Fruit fly (Drosophila melanogaster) whole organism, prepupa: Measurements from ENCODE around the gene CG4483.

Experiments
- CG10631 ChIP-seq: fragments of 200-800 bp; sonication (Bioruptor generic); optimal IDR thresholded peaks from 2 replicates; lab custom pipeline; 2016; ENCODE audit warnings: missing biosample characterization, missing genetic modification characterization
- CG11902 ChIP-seq: fragments of 200-800 bp; sonication (Bioruptor generic); optimal IDR thresholded peaks from 3 replicates; lab custom pipeline; 2016; ENCODE audit warnings: missing biosample characterization, missing genetic modification characterization
- CG15336 ChIP-seq: fragments of 200-800 bp; sonication (Bioruptor generic); IDR thresholded peaks from 2 replicates; pipeline ENCODE4 v1.3.6; 2022; ENCODE audit warnings: missing biosample characterization, missing genetic modification characterization
- CG1621 ChIP-seq: fragments of 200-800 bp; sonication (Bioruptor generic); optimal IDR thresholded peaks from 3 replicates; lab custom pipeline; 2018; ENCODE audit warnings: missing biosample characterization, mild to moderate bottlenecking, missing genetic modification characterization
- CG3032 ChIP-seq: fragments of 200-800 bp; optimal IDR thresholded peaks from 2 replicates; lab custom pipeline; 2019; ENCODE audit warnings: missing biosample characterization, mild to moderate bottlenecking, missing genetic modification characterization, moderate library complexity
- CG32006 ChIP-seq: fragments of 200-800 bp; sonication (Bioruptor generic); optimal IDR thresholded peaks from 3 replicates; lab custom pipeline; 2017; ENCODE audit warnings: missing biosample characterization, mild to moderate bottlenecking, missing genetic modification characterization
- CG34406 ChIP-seq: fragments of 200-800 bp; sonication (Bioruptor generic); optimal IDR thresholded peaks from 3 replicates; lab custom pipeline; 2016; ENCODE audit warnings: missing biosample characterization, missing genetic modification characterization
- CG3919 ChIP-seq: fragments of 200-800 bp; sonication (Bioruptor generic); optimal IDR thresholded peaks from 3 replicates; lab custom pipeline; 2016; ENCODE audit warnings: missing biosample characterization, missing genetic modification characterization
- CG6276 ChIP-seq: fragments of 200-800 bp; sonication (Bioruptor generic); optimal IDR thresholded peaks from 2 replicates; lab custom pipeline; 2017; ENCODE audit warnings: missing biosample characterization, mild to moderate bottlenecking, missing genetic modification characterization
- CG6792 ChIP-seq: fragments of 200-800 bp; sonication (Bioruptor generic); optimal IDR thresholded peaks from 3 replicates; lab custom pipeline; 2016; ENCODE audit warnings: missing biosample characterization, missing genetic modification characterization
- CG6808 ChIP-seq: fragments of 200-800 bp; sonication (Bioruptor generic); optimal IDR thresholded peaks from 3 replicates; lab custom pipeline; 2017; ENCODE audit warnings: missing biosample characterization, missing genetic modification characterization, mild to moderate bottlenecking, moderate library complexity, missing genetic modification reagents
- CG6854 ChIP-seq: fragments of 200-800 bp; sonication (Bioruptor generic); optimal IDR thresholded peaks from 2 replicates; lab custom pipeline; 2017; ENCODE audit warnings: missing biosample characterization, mild to moderate bottlenecking, missing genetic modification characterization
- CG7368 ChIP-seq: fragments of 200-800 bp; sonication (Bioruptor generic); optimal IDR thresholded peaks from 3 replicates; lab custom pipeline; 2016; ENCODE audit warnings: missing biosample characterization, missing genetic modification characterization
- CG8119 ChIP-seq: fragments of 200-800 bp; sonication (Bioruptor generic); IDR thresholded peaks from 3 replicates; pipeline ENCODE4 v1.3.6; 2022; ENCODE audit warnings: missing biosample characterization, missing genetic modification characterization
- CG8319 ChIP-seq: fragments of 200-800 bp; sonication (Bioruptor generic); optimal IDR thresholded peaks from 3 replicates; lab custom pipeline; 2016; ENCODE audit warnings: missing biosample characterization, missing genetic modification characterization
- CG8632 ChIP-seq: fragments of 200-800 bp; sonication (Bioruptor generic); optimal IDR thresholded peaks from 3 replicates; lab custom pipeline; 2016; ENCODE audit warnings: missing biosample characterization, missing genetic modification characterization
- CG9139 ChIP-seq: fragments of 200-800 bp; sonication (Bioruptor generic); optimal IDR thresholded peaks from 3 replicates; lab custom pipeline; 2017; ENCODE audit warnings: missing biosample characterization, mild to moderate bottlenecking, missing genetic modification characterization
- Eip75B ChIP-seq: fragments of 200-800 bp; sonication (Bioruptor generic); optimal IDR thresholded peaks from 3 replicates; lab custom pipeline; 2016; ENCODE audit warnings: missing biosample characterization, missing genetic modification characterization
- Eip93F ChIP-seq: fragments of 200-800 bp; sonication (Bioruptor generic); optimal IDR thresholded peaks from 2 replicates; lab custom pipeline; 2016; ENCODE audit warnings: missing biosample characterization, mild to moderate bottlenecking, missing genetic modification characterization
- Ets21C ChIP-seq: fragments of 200-800 bp; sonication (Bioruptor generic); optimal IDR thresholded peaks from 3 replicates; lab custom pipeline; 2016; ENCODE audit warnings: missing biosample characterization, missing genetic modification characterization
- Ets96B ChIP-seq: fragments of 200-800 bp; optimal IDR thresholded peaks from 2 replicates; lab custom pipeline; 2019; ENCODE audit warnings: missing biosample characterization, mild to moderate bottlenecking, missing genetic modification characterization, moderate library complexity
- Hr39 ChIP-seq: fragments of 200-800 bp; sonication (Bioruptor generic); optimal IDR thresholded peaks from 2 replicates; lab custom pipeline; 2016; ENCODE audit warnings: missing biosample characterization, missing genetic modification characterization
- Met ChIP-seq: fragments of 200-800 bp; sonication (Bioruptor generic); optimal IDR thresholded peaks from 3 replicates; lab custom pipeline; 2016; ENCODE audit warnings: missing biosample characterization, missing genetic modification characterization
- OdsH ChIP-seq: fragments of 200-800 bp; sonication (Bioruptor generic); optimal IDR thresholded peaks from 3 replicates; lab custom pipeline; 2016; ENCODE audit warnings: missing biosample characterization, missing genetic modification characterization
- Sox102F ChIP-seq: fragments of 200-800 bp; sonication (Bioruptor generic); optimal IDR thresholded peaks from 2 replicates; lab custom pipeline; 2016; ENCODE audit warnings: missing biosample characterization, mild to moderate bottlenecking, missing genetic modification characterization
- Sox14 ChIP-seq: fragments of 200-800 bp; sonication (Bioruptor generic); optimal IDR thresholded peaks from 3 replicates; lab custom pipeline; 2016; ENCODE audit warnings: missing biosample characterization, missing genetic modification characterization
- Sox15 ChIP-seq: fragments of 200-800 bp; sonication (Bioruptor generic); optimal IDR thresholded peaks from 3 replicates; lab custom pipeline; 2016; ENCODE audit warnings: missing biosample characterization, missing genetic modification characterization
- cyc ChIP-seq: fragments of 200-800 bp; sonication (Bioruptor generic); optimal IDR thresholded peaks from 3 replicates; lab custom pipeline; 2016; ENCODE audit warnings: missing biosample characterization, missing genetic modification characterization
- dac ChIP-seq: fragments of 200-800 bp; sonication (Bioruptor generic); optimal IDR thresholded peaks from 2 replicates; lab custom pipeline; 2017; ENCODE audit warnings: missing biosample characterization, mild to moderate bottlenecking, missing genetic modification characterization
- dsx ChIP-seq: fragments of 200-800 bp; optimal IDR thresholded peaks from 3 replicates; lab custom pipeline; 2019; ENCODE audit warnings: missing biosample characterization, mild to moderate bottlenecking, missing genetic modification characterization, moderate library complexity; ENCODE audit not compliant: poor library complexity, severe bottlenecking
- fd59A ChIP-seq: fragments of 200-800 bp; sonication (Bioruptor generic); optimal IDR thresholded peaks from 2 replicates; lab custom pipeline; 2017; ENCODE audit warnings: missing biosample characterization, mild to moderate bottlenecking, missing genetic modification characterization, missing genetic modification reagents
- fkh ChIP-seq: fragments of 200-800 bp; sonication (Bioruptor generic); optimal IDR thresholded peaks from 3 replicates; lab custom pipeline; 2017; ENCODE audit warnings: missing biosample characterization, mild to moderate bottlenecking, missing genetic modification characterization, moderate library complexity
- lz ChIP-seq: fragments of 200-800 bp; sonication (Bioruptor generic); optimal IDR thresholded peaks from 3 replicates; lab custom pipeline; 2016; ENCODE audit warnings: missing biosample characterization, missing genetic modification characterization
- pdm3 ChIP-seq: fragments of 200-800 bp; sonication (Bioruptor generic); optimal IDR thresholded peaks from 3 replicates; lab custom pipeline; 2016; ENCODE audit warnings: missing biosample characterization, missing genetic modification characterization
- salr ChIP-seq, 2 experiments: fragments of 200-800 bp; sonication (Bioruptor generic); optimal IDR thresholded peaks; 3 replicates each; lab custom pipeline; 2016 to 2018; ENCODE audit warnings: missing biosample characterization in 2 of 2, missing genetic modification characterization in 2 of 2, mild to moderate bottlenecking in 1 of 2
- spab ChIP-seq: fragments of 200-800 bp; sonication (Bioruptor generic); optimal IDR thresholded peaks from 2 replicates; lab custom pipeline; 2017; ENCODE audit warnings: missing biosample characterization, mild to moderate bottlenecking, missing genetic modification characterization, missing genetic modification reagents
- ss ChIP-seq, 2 experiments: fragments of 200-800 bp; sonication (Bioruptor generic); optimal IDR thresholded peaks; 2 replicates in 1 of 2; 3 replicates in 1 of 2; lab custom pipeline; 2017 to 2018; ENCODE audit warnings: mild to moderate bottlenecking in 2 of 2, missing biosample characterization in 2 of 2, missing genetic modification characterization in 2 of 2, moderate library complexity in 1 of 2
- svp ChIP-seq: fragments of 200-800 bp; sonication (Bioruptor generic); peaks from one replicate; lab custom pipeline; 2016; ENCODE audit warnings: missing biosample characterization, missing genetic modification characterization
- topi ChIP-seq: fragments of 200-800 bp; sonication (Bioruptor generic); optimal IDR thresholded peaks from 3 replicates; lab custom pipeline; 2016; ENCODE audit warnings: missing biosample characterization, missing genetic modification characterization

The CG4483 gene

DNA sequence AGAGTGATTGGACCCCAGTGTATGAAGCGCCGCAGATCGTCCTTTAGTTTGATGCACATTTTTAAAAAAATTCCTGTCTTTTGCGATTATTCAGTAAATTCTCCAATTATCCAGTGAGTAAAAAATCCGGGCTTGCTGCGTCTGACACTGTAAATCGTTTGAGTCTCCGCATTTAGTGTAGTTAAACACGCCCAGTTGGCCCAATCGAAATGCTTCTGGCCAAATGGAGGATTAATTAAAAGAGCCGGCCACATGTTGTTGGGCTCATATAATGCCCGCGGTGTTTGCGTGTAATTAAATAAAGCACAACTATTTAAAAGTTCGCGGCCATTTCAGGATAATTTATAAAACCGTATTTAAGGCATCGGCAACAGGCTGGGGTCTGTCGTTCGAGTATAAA lies at the start of gene CG4483:
Gene CG4483, minus strand, starts transcription at position 101 of the 400 bp plus-strand sequence.
- TF ChIP-seq CG8119 (GFP tag; lab: Robert Waterston, UW) (no peak), CG6854 (GFP tag; lab: Kevin White, UChicago) (no peak), CG32006 (GFP tag; lab: Kevin White, UChicago) (no peak), CG15336 (GFP tag; lab: Robert Waterston, UW) (no peak), CG34406 (GFP tag; lab: Kevin White, UChicago) (no peak), Sox15 (GFP tag; lab: Kevin White, UChicago) (no peak), fkh (GFP tag; lab: Kevin White, UChicago) (no peak), topi (no peak), Met (no peak), Ets21C (no peak), CG3919 (GFP tag; lab: Kevin White, UChicago) (no peak), pdm3 (GFP tag; lab: Kevin White, UChicago) (no peak), Hr39 (no peak), CG11902 (GFP tag; lab: Kevin White, UChicago) (no peak), CG6808 (GFP tag; lab: Kevin White, UChicago) (no peak)
- TF ChIP-seq, all 60 proteins: peak for 0

DNA sequence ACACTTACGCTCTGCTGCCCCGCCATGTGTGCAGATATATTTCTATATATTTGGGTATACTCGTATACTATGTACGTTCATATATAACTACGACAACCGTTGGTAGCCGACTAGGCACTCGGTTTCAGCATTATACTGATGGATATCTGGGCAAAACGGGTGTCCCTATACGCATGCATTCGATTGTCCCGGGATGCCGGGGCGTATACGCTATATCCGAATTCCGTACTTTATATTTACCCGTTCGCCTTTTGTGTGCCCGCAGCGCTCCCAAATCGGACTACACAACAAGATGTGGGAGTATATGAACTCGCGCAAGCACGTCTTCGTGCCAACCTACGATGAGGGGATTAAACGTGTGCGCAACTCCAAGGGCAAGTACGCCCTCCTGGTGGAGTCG lies 47.3 kb upstream of the CG4483 start:
- TF ChIP-seq topi (no peak), Sox14 (no peak), CG1621 (tag; lab: Kevin White, UChicago) (no peak), dac (GFP tag; lab: Kevin White, UChicago) (no peak), CG8319 (no peak), fkh (GFP tag; lab: Kevin White, UChicago) (no peak), fd59A (GFP tag; lab: Kevin White, UChicago) (no peak), ss (GFP tag; optimal IDR thresholded peaks at IDR 0.05; lab: Kevin White, UChicago) (no peak), Eip93F (GFP tag; lab: Kevin White, UChicago) (no peak), CG9139 (no peak)

DNA sequence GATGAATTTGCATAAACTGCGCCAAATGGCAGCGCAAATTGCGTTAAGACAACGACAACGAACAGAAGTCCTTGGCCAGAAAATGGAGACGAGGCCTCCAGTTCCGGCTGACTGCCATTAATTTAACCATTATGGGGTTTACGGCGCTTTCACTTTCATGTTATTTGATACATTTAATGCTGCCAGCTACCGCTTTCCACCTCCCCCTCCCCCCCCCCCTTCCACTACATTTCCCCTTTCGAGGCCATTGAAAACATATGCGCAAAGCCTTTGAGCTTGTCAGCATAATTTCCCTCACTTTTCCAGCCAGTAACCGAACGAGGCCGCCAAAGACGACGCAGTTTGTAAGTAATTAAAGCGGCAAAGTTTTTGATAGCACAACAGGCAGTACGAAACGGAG lies 25.8 kb upstream of the CG4483 start:
- TF ChIP-seq Sox102F (GFP tag; lab: Kevin White, UChicago) (no peak), CG6276 (GFP tag; lab: Kevin White, UChicago) (no peak), CG34406 (GFP tag; lab: Kevin White, UChicago) (no peak), CG3032 (no peak)

DNA sequence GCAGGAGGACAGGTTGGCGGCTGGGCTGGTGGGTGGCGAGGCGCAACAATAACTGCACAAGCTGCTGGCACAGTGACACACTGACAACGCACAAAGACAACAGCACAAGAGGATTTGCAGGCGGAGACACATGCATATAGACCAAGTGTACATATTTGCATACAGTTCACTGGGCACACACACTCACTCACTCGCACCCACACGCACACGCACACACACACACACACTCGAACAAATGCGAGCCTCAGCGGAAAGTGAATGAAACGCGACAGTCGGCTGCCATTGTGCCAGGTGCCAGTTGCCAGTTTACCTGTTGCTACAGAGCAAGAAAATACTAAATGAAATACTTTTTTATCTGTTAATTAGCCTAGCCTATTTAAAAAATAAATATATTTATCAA lies 18.7 kb upstream of the CG4483 start:
- no peak for TF ChIP-seq CG6792 (GFP tag; lab: Kevin White, UChicago)
- TF ChIP-seq Ets21C: no peak
- no peak for TF ChIP-seq Sox14
- TF ChIP-seq, all 60 proteins: peak for 0

DNA sequence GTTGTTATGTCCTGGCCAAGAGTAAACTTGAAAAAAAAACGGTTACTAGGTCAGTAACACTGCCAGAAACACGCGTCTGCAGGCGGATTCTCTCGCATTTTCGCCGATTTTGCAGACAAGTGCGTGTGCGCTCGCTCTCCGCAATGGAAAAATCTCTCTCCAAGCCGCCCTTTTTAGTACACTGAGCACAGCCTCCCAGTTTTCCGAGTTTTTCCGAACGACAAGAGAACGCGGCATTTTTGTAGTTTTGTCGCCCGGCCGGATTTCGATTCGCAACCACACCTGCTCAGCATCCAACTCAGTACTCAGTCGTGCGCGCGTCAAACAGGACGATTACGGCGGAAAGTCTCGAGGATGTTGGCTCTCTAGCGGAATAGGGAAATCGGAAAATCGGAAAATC lies 15.2 kb upstream of the CG4483 start, which contains the start of gene GluRIB:
Gene GluRIB, plus strand, starts transcription at position 301 of the 400 bp plus-strand sequence.
- TF ChIP-seq svp (GFP tag; lab: Kevin White, UChicago): no peak
- TF ChIP-seq spab: no peak
- no peak for TF ChIP-seq CG8319
- no peak for TF ChIP-seq Ets21C
- TF ChIP-seq CG7368 (GFP tag; lab: Kevin White, UChicago): no peak
- no peak for TF ChIP-seq Hr39
- no peak for TF ChIP-seq fd59A (GFP tag; lab: Kevin White, UChicago)
- no peak for TF ChIP-seq ss (GFP tag; optimal IDR thresholded peaks at IDR 0.05; lab: Kevin White, UChicago)
- no peak for TF ChIP-seq Ets96B (tag; lab: Kevin White, UChicago)
- TF ChIP-seq OdsH (GFP tag; lab: Kevin White, UChicago): no peak
- no peak for TF ChIP-seq CG10631
- TF ChIP-seq CG11902 (GFP tag; lab: Kevin White, UChicago): no peak
- TF ChIP-seq lz (GFP tag; lab: Kevin White, UChicago): no peak
- TF ChIP-seq dsx (GFP tag; lab: Kevin White, UChicago): no peak
- no peak for TF ChIP-seq cyc (GFP tag; lab: Kevin White, UChicago)
- TF ChIP-seq salr (GFP tag; optimal IDR thresholded peaks at IDR 0.05; lab: Kevin White, UChicago): no peak
- TF ChIP-seq Eip75B (GFP tag; lab: Kevin White, UChicago): no peak
- no peak for TF ChIP-seq topi
- TF ChIP-seq CG8632 (GFP tag; lab: Kevin White, UChicago): no peak
